1 fruit fly cellular context compared by ENCODE assay signal in the genomic region with DNA sequence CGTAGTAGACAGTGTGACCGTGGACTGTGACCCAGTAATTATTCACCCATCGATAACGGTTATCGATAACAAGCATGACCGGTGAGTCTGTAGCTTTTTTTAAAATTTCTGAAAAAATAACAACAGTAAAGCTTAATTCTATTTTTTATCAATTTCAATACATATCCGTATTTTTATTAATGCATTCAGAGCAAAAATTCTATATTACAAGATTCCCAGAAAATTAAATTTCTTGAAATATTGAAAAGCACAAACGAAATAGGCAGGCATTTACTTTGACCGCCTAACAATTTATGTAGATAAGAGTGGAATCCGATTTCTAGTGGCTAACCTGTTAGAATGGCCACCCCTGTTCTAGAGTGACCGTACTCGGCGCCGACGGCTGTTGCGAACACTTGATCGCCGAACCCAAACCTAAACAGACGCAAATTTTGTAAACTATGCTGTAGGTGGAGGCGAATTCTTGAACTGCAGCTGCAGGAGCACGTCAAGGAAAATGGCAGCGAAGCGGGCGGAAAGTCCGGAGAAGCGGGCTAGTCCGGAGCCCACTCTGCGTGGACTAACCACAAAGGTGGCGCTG.
TF ChIP-seq lines count a peak whose summit lies in the region.

TSS of gene CG3652 (minus strand) at position 35 of the 580 bp plus-strand sequence.

TF ChIP-seq in whole organism, embryonic, 481 proteins besides CTCF, POLR2A, EP300 and RAD21 (continued from another document and continues in another):
- TF ChIP-seq bbx (GFP tag; IDR thresholded peaks at IDR 0.05; lab: Robert Waterston, UW; ENCODE audit: partially characterized antibody) (0 out of 2 replicates have a peak, but pooled peaks have one; percentile 14), jigr1 (GFP tag; IDR thresholded peaks at IDR 0.05; lab: Robert Waterston, UW) (no peak), pnt (GFP tag; optimal IDR thresholded peaks at IDR 0.05; lab: Kevin White, UChicago) (peak; percentile 34), H15 (GFP tag; IDR thresholded peaks at IDR 0.05; lab: Robert Waterston, UW) (no peak), danr (GFP tag; IDR thresholded peaks at IDR 0.05; lab: Robert Waterston, UW) (no peak), jing (GFP tag; optimal IDR thresholded peaks at IDR 0.05; lab: Kevin White, UChicago) (no peak), ken (GFP tag; IDR thresholded peaks at IDR 0.05; lab: Robert Waterston, UW) (no peak), CG4328 (GFP tag; optimal IDR thresholded peaks at IDR 0.05; lab: Kevin White, UChicago) (no peak), Dek (tag; optimal IDR thresholded peaks at IDR 0.05; lab: Kevin White, UChicago) (no peak), Dip3 (GFP tag; optimal IDR thresholded peaks at IDR 0.05; lab: Kevin White, UChicago) (peak; percentile 48), btn (GFP tag; optimal IDR thresholded peaks at IDR 0.05; lab: Kevin White, UChicago) (no peak), CG9797 (GFP tag; optimal IDR thresholded peaks at IDR 0.05; lab: Kevin White, UChicago) (peak; percentile 78), CG17328 (GFP tag; IDR thresholded peaks at IDR 0.05; lab: Robert Waterston, UW) (no peak), crp (GFP tag; optimal IDR thresholded peaks at IDR 0.05; lab: Kevin White, UChicago) (peak in 1 of 2 experiments; percentile 50), bigmax (GFP tag; optimal IDR thresholded peaks at IDR 0.05; lab: Kevin White, UChicago) (no peak), ato (GFP tag; IDR thresholded peaks at IDR 0.05; lab: Robert Waterston, UW; ENCODE audit: partially characterized antibody) (no peak), Blimp-1 (GFP tag; optimal IDR thresholded peaks at IDR 0.05; lab: Kevin White, UChicago) (no peak), cad (GFP tag; optimal IDR thresholded peaks at IDR 0.05; lab: Kevin White, UChicago) (no peak), CG3838 (GFP tag; optimal IDR thresholded peaks at IDR 0.05; lab: Kevin White, UChicago) (peak; percentile 23), CG34422 (GFP tag; IDR thresholded peaks at IDR 0.05; lab: Robert Waterston, UW) (no peak), CG7987 (GFP tag; optimal IDR thresholded peaks at IDR 0.05; lab: Kevin White, UChicago) (no peak), ash1 (GFP tag; optimal IDR thresholded peaks at IDR 0.05; lab: Kevin White, UChicago) (no peak), E2f2 (GFP tag; IDR thresholded peaks at IDR 0.05; lab: Robert Waterston, UW) (peak; percentile 72), lab (GFP tag; optimal IDR thresholded peaks at IDR 0.05; lab: Kevin White, UChicago) (no peak), dati (GFP tag; IDR thresholded peaks at IDR 0.05; lab: Robert Waterston, UW) (no peak), CG8281 (tag; optimal IDR thresholded peaks at IDR 0.05; lab: Kevin White, UChicago) (no peak), CG10654 (GFP tag; optimal IDR thresholded peaks at IDR 0.05; lab: Kevin White, UChicago) (peak; percentile 1), CG32772 (GFP tag; IDR thresholded peaks at IDR 0.05; lab: Robert Waterston, UW) (0 out of 2 replicates have a peak, but pooled peaks have one; percentile 8), hb (GFP tag; IDR thresholded peaks at IDR 0.05; lab: Robert Waterston, UW; ENCODE audit: partially characterized antibody) (no peak), CG12744 (GFP tag; optimal IDR thresholded peaks at IDR 0.05; lab: Kevin White, UChicago) (no peak), CG4282 (GFP tag; optimal IDR thresholded peaks at IDR 0.05; lab: Kevin White, UChicago) (no peak), CG2202 (tag; optimal IDR thresholded peaks at IDR 0.05; lab: Kevin White, UChicago) (no peak), CG17361 (GFP tag; IDR thresholded peaks at IDR 0.05; lab: Robert Waterston, UW) (no peak), CG9727 (GFP tag; optimal IDR thresholded peaks at IDR 0.05; lab: Kevin White, UChicago) (no peak), pan (optimal IDR thresholded peaks at IDR 0.05; lab: Kevin White, UChicago) (no peak), pan (GFP tag; optimal IDR thresholded peaks at IDR 0.05 in 1 of 2, IDR thresholded peaks at IDR 0.05 in 1 of 2) (no peak), Optix (GFP tag; IDR thresholded peaks at IDR 0.05; lab: Robert Waterston, UW) (no peak), onecut (GFP tag; IDR thresholded peaks at IDR 0.05; lab: Robert Waterston, UW) (no peak), gcm2 (GFP tag; optimal IDR thresholded peaks at IDR 0.05; lab: Kevin White, UChicago) (no peak), h (optimal IDR thresholded peaks at IDR 0.05; lab: Kevin White, UChicago) (no peak), lilli (GFP tag; optimal IDR thresholded peaks at IDR 0.05; lab: Kevin White, UChicago) (peak; percentile 61), CG4854 (GFP tag; optimal IDR thresholded peaks at IDR 0.05; lab: Kevin White, UChicago) (no peak), Poxn (GFP tag; IDR thresholded peaks at IDR 0.05; lab: Robert Waterston, UW) (no peak), jumu (GFP tag; optimal IDR thresholded peaks at IDR 0.05; lab: Kevin White, UChicago) (peak; percentile 30), CG11695 (GFP tag; IDR thresholded peaks at IDR 0.05; lab: Robert Waterston, UW) (no peak), fd102C (GFP tag; optimal IDR thresholded peaks at IDR 0.05; lab: Kevin White, UChicago) (no peak), tin (GFP tag; optimal IDR thresholded peaks at IDR 0.05; lab: Kevin White, UChicago) (peak; percentile 33), CG1024 (GFP tag; IDR thresholded peaks at IDR 0.05; lab: Robert Waterston, UW) (no peak), fru (optimal IDR thresholded peaks at IDR 0.05; lab: Kevin White, UChicago) (no peak), hbn (GFP tag; IDR thresholded peaks at IDR 0.05; lab: Robert Waterston, UW; ENCODE audit: partially characterized antibody) (no peak), tap (tag; optimal IDR thresholded peaks at IDR 0.05; lab: Kevin White, UChicago) (no peak), Scr (GFP tag; IDR thresholded peaks at IDR 0.05; lab: Robert Waterston, UW; ENCODE audit: partially characterized antibody) (peak; percentile 60), CG8359 (GFP tag; optimal IDR thresholded peaks at IDR 0.05; lab: Kevin White, UChicago; ENCODE audit: borderline replicate concordance) (no peak), Elba2 (GFP tag; optimal IDR thresholded peaks at IDR 0.05; lab: Kevin White, UChicago) (no peak), ftz-f1 (GFP tag; optimal IDR thresholded peaks at IDR 0.05; lab: Kevin White, UChicago) (no peak), fd3F (GFP tag; optimal IDR thresholded peaks at IDR 0.05; lab: Kevin White, UChicago) (no peak), CG1529 (GFP tag; optimal IDR thresholded peaks at IDR 0.05; lab: Kevin White, UChicago) (no peak), CG2129 (GFP tag; IDR thresholded peaks at IDR 0.05; lab: Robert Waterston, UW; ENCODE audit: partially characterized antibody) (0 out of 2 replicates have a peak, but pooled peaks have one; percentile 12), CG13775 (GFP tag; optimal IDR thresholded peaks at IDR 0.05; lab: Kevin White, UChicago) (peak; percentile 9), eyg (GFP tag; optimal IDR thresholded peaks at IDR 0.05; lab: Kevin White, UChicago) (no peak), otp (GFP tag; IDR thresholded peaks at IDR 0.05; lab: Robert Waterston, UW) (no peak), Gug (GFP tag; IDR thresholded peaks at IDR 0.05; lab: Robert Waterston, UW) (peak; percentile 12; the same call in 1 of the 4 replicates), CG1832 (GFP tag; optimal IDR thresholded peaks at IDR 0.05; lab: Kevin White, UChicago) (no peak), CG3281 (GFP tag; optimal IDR thresholded peaks at IDR 0.05; lab: Kevin White, UChicago) (no peak), NfI (GFP tag; optimal IDR thresholded peaks at IDR 0.05; lab: Kevin White, UChicago) (no peak), CG15514 (GFP tag; optimal IDR thresholded peaks at IDR 0.05; lab: Kevin White, UChicago) (peak; percentile 42), unpg (GFP tag; optimal IDR thresholded peaks at IDR 0.05; lab: Kevin White, UChicago) (no peak), Dll (GFP tag; IDR thresholded peaks at IDR 0.05; lab: Robert Waterston, UW; ENCODE audit: partially characterized antibody) (peak; percentile 62; the same call in 3 of the 4 replicates), Bdp1 (GFP tag; optimal IDR thresholded peaks at IDR 0.05; lab: Kevin White, UChicago) (no peak), ind (GFP tag; optimal IDR thresholded peaks at IDR 0.05; lab: Kevin White, UChicago) (no peak), disco-r (GFP tag; optimal IDR thresholded peaks at IDR 0.05; lab: Kevin White, UChicago) (no peak), sob (GFP tag; IDR thresholded peaks at IDR 0.05; lab: Robert Waterston, UW) (no peak), ara (GFP tag; IDR thresholded peaks at IDR 0.05; lab: Robert Waterston, UW) (no peak), Oaz (GFP tag; IDR thresholded peaks at IDR 0.05; lab: Robert Waterston, UW) (no peak), CG4617 (GFP tag; optimal IDR thresholded peaks at IDR 0.05; lab: Kevin White, UChicago; ENCODE audit: borderline replicate concordance) (peak; percentile 67), Deaf1 (tag; optimal IDR thresholded peaks at IDR 0.05; lab: Kevin White, UChicago) (no peak), D (optimal IDR thresholded peaks at IDR 0.05; lab: Kevin White, UChicago) (no peak), D (GFP tag; optimal IDR thresholded peaks at IDR 0.05; lab: Kevin White, UChicago) (no peak), CG2199 (GFP tag; IDR thresholded peaks at IDR 0.05; lab: Robert Waterston, UW) (no peak), schlank (tag; optimal IDR thresholded peaks at IDR 0.05; lab: Kevin White, UChicago) (no peak), bab2 (GFP tag; optimal IDR thresholded peaks at IDR 0.05; lab: Kevin White, UChicago) (peak; percentile 23), CG33213 (GFP tag; optimal IDR thresholded peaks at IDR 0.05; lab: Kevin White, UChicago) (no peak), CG2712 (tag; optimal IDR thresholded peaks at IDR 0.05; lab: Kevin White, UChicago) (no peak), prd (optimal IDR thresholded peaks at IDR 0.05; lab: Kevin White, UChicago) (no peak), prd (GFP tag; IDR thresholded peaks at IDR 0.05; lab: Robert Waterston, UW) (peak; percentile 38; the same call in 1 of the 3 replicates), nom (GFP tag; optimal IDR thresholded peaks at IDR 0.05; lab: Kevin White, UChicago) (no peak), D19B (GFP tag; optimal IDR thresholded peaks at IDR 0.05; lab: Kevin White, UChicago) (no peak), ttk (GFP tag; IDR thresholded peaks at IDR 0.05; lab: Robert Waterston, UW) (no peak), CG14050 (GFP tag; IDR thresholded peaks at IDR 0.05; lab: Robert Waterston, UW) (no peak), Ssrp (tag; optimal IDR thresholded peaks at IDR 0.05; lab: Kevin White, UChicago) (peak; percentile 11), CG31224 (GFP tag; IDR thresholded peaks at IDR 0.05; lab: Robert Waterston, UW) (no peak), CG14441 (GFP tag; IDR thresholded peaks at IDR 0.05; lab: Robert Waterston, UW) (no peak), CG6254 (GFP tag; optimal IDR thresholded peaks at IDR 0.05; lab: Kevin White, UChicago) (no peak), Bgb (GFP tag; IDR thresholded peaks at IDR 0.05; lab: Robert Waterston, UW; ENCODE audit: partially characterized antibody) (peak; percentile 29; the same call in 1 of the 2 replicates), CG6689 (GFP tag; IDR thresholded peaks at IDR 0.05; lab: Robert Waterston, UW) (no peak), MTF-1 (GFP tag; optimal IDR thresholded peaks at IDR 0.05; lab: Kevin White, UChicago; ENCODE audit: borderline replicate concordance) (no peak), CG34224 (GFP tag; IDR thresholded peaks at IDR 0.05; lab: Robert Waterston, UW; ENCODE audit: partially characterized antibody) (peak; percentile 38; the same call in 1 of the 3 replicates), gfzf (GFP tag; optimal IDR thresholded peaks at IDR 0.05; lab: Kevin White, UChicago) (peak; percentile 67), fd64A (GFP tag; optimal IDR thresholded peaks at IDR 0.05; lab: Kevin White, UChicago) (no peak), CG13624 (GFP tag; optimal IDR thresholded peaks at IDR 0.05; lab: Kevin White, UChicago) (no peak), slou (GFP tag; optimal IDR thresholded peaks at IDR 0.05; lab: Kevin White, UChicago) (peak; percentile 27), CG30403 (GFP tag; optimal IDR thresholded peaks at IDR 0.05; lab: Kevin White, UChicago) (peak; percentile 52), slp2 (GFP tag; optimal IDR thresholded peaks at IDR 0.05; lab: Kevin White, UChicago) (peak; percentile 47), bsh (GFP tag; optimal IDR thresholded peaks at IDR 0.05; lab: Kevin White, UChicago) (no peak), CG15479 (GFP tag; optimal IDR thresholded peaks at IDR 0.05; lab: Kevin White, UChicago) (no peak), usp (GFP tag; optimal IDR thresholded peaks at IDR 0.05; lab: Kevin White, UChicago) (no peak), CG7745 (tag; optimal IDR thresholded peaks at IDR 0.05; lab: Kevin White, UChicago) (no peak), CG4730 (GFP tag; IDR thresholded peaks at IDR 0.05; lab: Robert Waterston, UW) (no peak), Fer1 (GFP tag; optimal IDR thresholded peaks at IDR 0.05; lab: Kevin White, UChicago) (no peak), CG10565 (GFP tag; optimal IDR thresholded peaks at IDR 0.05; lab: Kevin White, UChicago) (no peak), crc (GFP tag; optimal IDR thresholded peaks at IDR 0.05; lab: Kevin White, UChicago) (no peak), emc (GFP tag; optimal IDR thresholded peaks at IDR 0.05; lab: Kevin White, UChicago) (no peak), CG13296 (GFP tag; optimal IDR thresholded peaks at IDR 0.05; lab: Kevin White, UChicago) (no peak), C15 (GFP tag; IDR thresholded peaks at IDR 0.05; lab: Robert Waterston, UW) (no peak), mam (GFP tag; optimal IDR thresholded peaks at IDR 0.05; lab: Kevin White, UChicago) (peak; percentile 36), pros (GFP tag; optimal IDR thresholded peaks at IDR 0.05; lab: Kevin White, UChicago) (no peak), nerfin-2 (GFP tag; IDR thresholded peaks at IDR 0.05; lab: Robert Waterston, UW; ENCODE audit: partially characterized antibody) (0 out of 2 replicates have a peak, but pooled peaks have one; percentile 50), CG8089 (GFP tag; optimal IDR thresholded peaks at IDR 0.05; lab: Kevin White, UChicago) (no peak), CG30020 (tag; optimal IDR thresholded peaks at IDR 0.05; lab: Kevin White, UChicago) (peak; percentile 53), z (GFP tag; IDR thresholded peaks at IDR 0.05; lab: Robert Waterston, UW) (no peak), CkIIα-i1 (GFP tag; IDR thresholded peaks at IDR 0.05; lab: Robert Waterston, UW) (no peak), CG13424 (tag; optimal IDR thresholded peaks at IDR 0.05; lab: Kevin White, UChicago) (peak; percentile 28), tgo (GFP tag; IDR thresholded peaks at IDR 0.05; lab: Robert Waterston, UW) (no peak), CG5180 (GFP tag; optimal IDR thresholded peaks at IDR 0.05; lab: Kevin White, UChicago) (no peak), NK7.1 (GFP tag; optimal IDR thresholded peaks at IDR 0.05; lab: Kevin White, UChicago) (no peak), fu2 (GFP tag; optimal IDR thresholded peaks at IDR 0.05; lab: Kevin White, UChicago) (no peak)
